Fruit fly (Drosophila melanogaster) whole organism, wandering third instar larva: ENCODE results near the gene TpnC25D.

Experiments
- Abd-B ChIP-seq: fragments of >200 bp; optimal IDR thresholded peaks from 2 replicates; lab custom pipeline; 2017; ENCODE audit warnings: missing biosample characterization, missing genetic modification characterization
- CG9705 ChIP-seq: fragments of 200-800 bp; sonication (Bioruptor generic); optimal IDR thresholded peaks from 2 replicates; lab custom pipeline; 2018; ENCODE audit warnings: missing biosample characterization, mild to moderate bottlenecking, missing genetic modification characterization
- CrebA ChIP-seq: fragments of 200-800 bp; sonication (Bioruptor generic); optimal IDR thresholded peaks from 2 replicates; lab custom pipeline; 2016; ENCODE audit warnings: missing biosample characterization, mild to moderate bottlenecking, missing genetic modification characterization, borderline replicate concordance
- Dfd ChIP-seq: fragments of >200 bp; optimal IDR thresholded peaks from 2 replicates; lab custom pipeline; 2017; ENCODE audit warnings: missing biosample characterization, missing genetic modification characterization
- Dif ChIP-seq: fragments of 200-275, 200-300 bp; sonication (Bioruptor generic); optimal IDR thresholded peaks from 2 replicates; lab custom pipeline; 2018; ENCODE audit warnings: missing biosample characterization, missing genetic modification characterization; ENCODE audit not compliant: partially characterized antibody
- GATAd ChIP-seq: sonication (Bioruptor generic); optimal IDR thresholded peaks from 2 replicates; lab custom pipeline; 2016; ENCODE audit warnings: missing biosample characterization, missing genetic modification characterization
- HLH106 ChIP-seq: fragments of 200-800 bp; optimal IDR thresholded peaks from 3 replicates; lab custom pipeline; 2019; ENCODE audit warnings: missing biosample characterization, mild to moderate bottlenecking, missing genetic modification characterization, moderate library complexity
- Hnf4 ChIP-seq: fragments of 200-800 bp; sonication (Bioruptor generic); optimal IDR thresholded peaks from 2 replicates; lab custom pipeline; 2016; ENCODE audit warnings: missing biosample characterization, mild to moderate bottlenecking, missing genetic modification characterization
- Hr78 ChIP-seq: fragments of >200 bp; optimal IDR thresholded peaks from 2 replicates; lab custom pipeline; 2017; ENCODE audit warnings: missing biosample characterization, missing genetic modification characterization
- Hr83 ChIP-seq: fragments of 200-300 bp; sonication (Bioruptor generic); optimal IDR thresholded peaks from 2 replicates; lab custom pipeline; 2016; ENCODE audit warnings: missing biosample characterization, mild to moderate bottlenecking, missing genetic modification characterization, moderate library complexity; ENCODE audit not compliant: poor library complexity, severe bottlenecking
- Jra ChIP-seq: sonication (Bioruptor generic); optimal IDR thresholded peaks from 2 replicates; lab custom pipeline; 2016; ENCODE audit warnings: missing biosample characterization, missing genetic modification characterization
- Mio ChIP-seq: sonication (Bioruptor generic); optimal IDR thresholded peaks from 2 replicates; lab custom pipeline; 2016; ENCODE audit warnings: missing biosample characterization, missing genetic modification characterization
- Myc ChIP-seq: fragments of >200 bp; optimal IDR thresholded peaks from 2 replicates; lab custom pipeline; 2017
- N ChIP-seq: fragments of >200 bp; optimal IDR thresholded peaks from 2 replicates; lab custom pipeline; 2018; ENCODE audit warnings: missing biosample characterization, missing external identifiers, missing genetic modification characterization
- Rel ChIP-seq, 2 experiments: fragments of 200-800 bp; sonication (Bioruptor generic) in 1 of 2; optimal IDR thresholded peaks; 2 replicates in 1 of 2; 3 replicates in 1 of 2; lab custom pipeline; 2016 to 2019; ENCODE audit warnings: mild to moderate bottlenecking in 2 of 2, missing biosample characterization in 2 of 2, missing genetic modification characterization in 2 of 2, moderate library complexity in 1 of 2
- Vsx2 ChIP-seq: fragments of 200-300, 225-300 bp; sonication (Bioruptor generic); optimal IDR thresholded peaks from 2 replicates; lab custom pipeline; 2018; ENCODE audit warnings: missing biosample characterization, missing genetic modification characterization; ENCODE audit not compliant: partially characterized antibody
- br ChIP-seq: fragments of 200-800 bp; sonication (Bioruptor generic); optimal IDR thresholded peaks from 2 replicates; lab custom pipeline; 2016; ENCODE audit warnings: missing biosample characterization, missing genetic modification characterization
- brk ChIP-seq: fragments of 200-800 bp; sonication (Bioruptor generic); optimal IDR thresholded peaks from 2 replicates; lab custom pipeline; 2016; ENCODE audit warnings: missing biosample characterization, mild to moderate bottlenecking, missing genetic modification characterization
- dmrt93B ChIP-seq: fragments of 200-800 bp; sonication (Bioruptor generic); optimal IDR thresholded peaks from 2 replicates; lab custom pipeline; 2018; ENCODE audit warnings: missing biosample characterization, mild to moderate bottlenecking, missing genetic modification characterization
- dsf ChIP-seq: sonication (Bioruptor generic); optimal IDR thresholded peaks from 2 replicates; lab custom pipeline; 2016; ENCODE audit warnings: missing biosample characterization, missing genetic modification characterization, borderline replicate concordance
- foxo ChIP-seq, 2 experiments: fragments of 200-800 bp; sonication (Bioruptor generic); optimal IDR thresholded peaks; 2 replicates in 1 of 2; 3 replicates in 1 of 2; lab custom pipeline; 2016 to 2017; ENCODE audit warnings: missing biosample characterization in 2 of 2, missing genetic modification characterization in 2 of 2
- h ChIP-seq: fragments of 200-800 bp; sonication (Bioruptor generic); optimal IDR thresholded peaks from 3 replicates; lab custom pipeline; 2016; ENCODE audit warnings: missing biosample characterization, mild to moderate bottlenecking, missing genetic modification characterization
- jim ChIP-seq: fragments of 175-275, 200-325 bp; sonication (Bioruptor generic); optimal IDR thresholded peaks from 2 replicates; lab custom pipeline; 2016; ENCODE audit warnings: missing biosample characterization, mild to moderate bottlenecking, missing genetic modification characterization
- lola ChIP-seq: fragments of >200 bp; optimal IDR thresholded peaks from 2 replicates; lab custom pipeline; 2017; ENCODE audit warnings: missing biosample characterization, missing genetic modification characterization
- psq ChIP-seq: fragments of 200-800 bp; sonication (Bioruptor generic); optimal IDR thresholded peaks from 3 replicates; lab custom pipeline; 2017; ENCODE audit warnings: missing biosample characterization, mild to moderate bottlenecking, missing genetic modification characterization, moderate library complexity
- rgr ChIP-seq: fragments of 200-800 bp; sonication (Bioruptor generic); optimal IDR thresholded peaks from 3 replicates; lab custom pipeline; 2016; ENCODE audit warnings: missing biosample characterization, mild to moderate bottlenecking, missing genetic modification characterization
- sv ChIP-seq: fragments of 200-800 bp; sonication (Bioruptor generic); optimal IDR thresholded peaks from 3 replicates; lab custom pipeline; 2016; ENCODE audit warnings: missing biosample characterization, missing genetic modification characterization
- usp ChIP-seq: fragments of >200 bp; optimal IDR thresholded peaks from 2 replicates; lab custom pipeline; 2017; ENCODE audit warnings: missing biosample characterization, missing genetic modification characterization
- woc ChIP-seq: sonication (Bioruptor generic); optimal IDR thresholded peaks from 2 replicates; lab custom pipeline; 2016; ENCODE audit warnings: missing biosample characterization, mild to moderate bottlenecking, missing genetic modification characterization

Gene TpnC25D

DNA sequence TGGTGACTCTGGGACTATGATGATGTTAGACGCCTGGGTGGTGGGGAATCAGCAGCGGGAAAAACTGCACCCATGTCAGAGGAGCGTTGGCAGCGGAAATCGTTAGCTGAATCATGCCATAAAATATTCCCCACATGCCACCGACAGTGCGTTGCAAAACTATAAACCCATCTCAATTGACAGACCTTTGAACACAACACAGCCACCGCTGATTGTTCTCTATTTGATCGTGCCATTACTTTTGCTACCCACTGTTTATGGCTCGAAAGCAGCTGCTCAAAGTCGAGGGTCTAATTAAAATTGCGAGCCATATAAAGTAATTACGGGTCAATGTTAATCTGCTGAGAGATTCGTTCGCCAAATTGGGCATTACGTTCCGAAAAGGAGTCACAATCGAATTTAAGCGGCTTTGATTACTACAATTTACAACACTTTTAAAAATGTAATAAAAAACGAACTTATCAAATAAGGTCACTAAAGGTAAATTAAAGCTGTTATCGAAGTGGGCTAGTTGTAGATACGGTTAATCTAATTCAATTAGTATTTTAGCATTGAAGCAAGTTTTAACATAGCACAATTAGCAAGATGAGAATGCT, 8.3 kb downstream of the TpnC25D start:
- TF ChIP-seq Abd-B (GFP tag; lab: Kevin White, UChicago) (no peak), sv (GFP tag; lab: Kevin White, UChicago) (no peak), h (no peak), br (GFP tag; lab: Kevin White, UChicago) (no peak), usp (GFP tag; lab: Kevin White, UChicago) (no peak), GATAd (no peak), Rel (GFP tag; optimal IDR thresholded peaks at IDR 0.05; lab: Kevin White, UChicago) (no peak), Rel (tag; optimal IDR thresholded peaks at IDR 0.05; lab: Kevin White, UChicago) (no peak), Myc (lab: Kevin White, UChicago) (no peak), dsf (GFP tag; lab: Kevin White, UChicago) (no peak), Mio (GFP tag; lab: Kevin White, UChicago) (no peak), CrebA (GFP tag; lab: Kevin White, UChicago) (no peak), HLH106 (no peak), psq (GFP tag; lab: Kevin White, UChicago) (no peak), lola (no peak), CG9705 (GFP tag; lab: Kevin White, UChicago) (no peak)
- TF ChIP-seq, all 38 proteins: peak for 0

DNA sequence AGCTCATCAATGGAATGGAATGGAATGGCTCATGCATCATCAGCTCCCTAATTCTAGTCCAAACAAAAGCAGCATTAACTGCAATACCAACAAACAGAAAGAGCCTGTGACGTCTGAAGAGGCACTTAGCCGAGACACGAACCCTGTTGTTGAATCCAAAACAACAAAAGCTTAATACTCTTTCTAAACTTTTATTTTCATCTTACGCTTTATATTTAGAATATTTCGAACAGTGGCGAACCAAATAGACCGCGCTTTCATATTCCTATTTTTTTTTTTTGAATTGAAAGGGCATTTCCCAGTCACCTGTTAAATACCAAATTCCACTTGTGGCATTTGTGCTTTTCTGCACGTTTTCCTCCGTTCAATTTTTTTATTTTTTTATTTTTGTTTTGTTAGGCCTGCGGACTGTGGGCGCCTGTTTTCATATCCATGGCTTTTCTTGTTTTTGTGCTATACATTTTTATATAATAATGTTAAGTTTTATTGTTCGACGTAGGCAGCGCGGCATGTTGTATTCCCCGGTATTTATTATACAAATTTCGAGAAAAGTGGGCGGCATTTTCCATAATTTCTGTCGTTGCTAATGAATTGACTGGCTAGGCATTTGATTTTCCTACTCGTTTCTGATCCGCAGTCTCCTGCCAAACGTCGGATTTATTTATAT, 9.2 kb downstream of the TpnC25D start:
- no peak for TF ChIP-seq Mio (GFP tag; lab: Kevin White, UChicago)
- no peak for TF ChIP-seq N (GFP tag; lab: Kevin White, UChicago)
- TF ChIP-seq jim (GFP tag; lab: Kevin White, UChicago), result no peak
- no peak for TF ChIP-seq Abd-B (GFP tag; lab: Kevin White, UChicago)
- no peak for TF ChIP-seq brk (GFP tag; lab: Kevin White, UChicago)
- TF ChIP-seq woc (GFP tag; lab: Kevin White, UChicago), result peak; percentile 27
- no peak for TF ChIP-seq Dif
- TF ChIP-seq psq (GFP tag; lab: Kevin White, UChicago), result no peak
- TF ChIP-seq foxo (GFP tag; optimal IDR thresholded peaks at IDR 0.05; lab: Kevin White, UChicago), result peak in 1 of 2 experiments; percentile 39
- peak; percentile 12 for TF ChIP-seq rgr (GFP tag; lab: Kevin White, UChicago)
- peak; percentile 3 for TF ChIP-seq sv (GFP tag; lab: Kevin White, UChicago)
- TF ChIP-seq Hnf4 (GFP tag; lab: Kevin White, UChicago), result no peak
- no peak for TF ChIP-seq Vsx2 (GFP tag; lab: Kevin White, UChicago)
- no peak for TF ChIP-seq HLH106

- TF ChIP-seq dsf (GFP tag; lab: Kevin White, UChicago), result no peak
- TF ChIP-seq Vsx2 (GFP tag; lab: Kevin White, UChicago), result no peak
- no peak for TF ChIP-seq dmrt93B
- TF ChIP-seq Rel (GFP tag; optimal IDR thresholded peaks at IDR 0.05; lab: Kevin White, UChicago), result no peak
- TF ChIP-seq Rel (tag; optimal IDR thresholded peaks at IDR 0.05; lab: Kevin White, UChicago), result no peak
- TF ChIP-seq Hr83 (GFP tag; lab: Kevin White, UChicago), result no peak
- TF ChIP-seq jim (GFP tag; lab: Kevin White, UChicago), result no peak
- no peak for TF ChIP-seq Myc (lab: Kevin White, UChicago)
- TF ChIP-seq Jra (GFP tag; lab: Kevin White, UChicago), result no peak
- no peak for TF ChIP-seq CG9705 (GFP tag; lab: Kevin White, UChicago)
- no peak for TF ChIP-seq brk (GFP tag; lab: Kevin White, UChicago)
- TF ChIP-seq Abd-B (GFP tag; lab: Kevin White, UChicago), result no peak
- TF ChIP-seq rgr (GFP tag; lab: Kevin White, UChicago), result no peak
- TF ChIP-seq woc (GFP tag; lab: Kevin White, UChicago), result no peak
- TF ChIP-seq Hr78 (GFP tag; lab: Kevin White, UChicago), result no peak
- no peak for TF ChIP-seq psq (GFP tag; lab: Kevin White, UChicago)
- TF ChIP-seq Dfd (GFP tag; lab: Kevin White, UChicago), result no peak
- TF ChIP-seq HLH106, result no peak
Measured at dm6 chr2L:5226891-5227554, 10.5 kb downstream of the TpnC25D start.

DNA sequence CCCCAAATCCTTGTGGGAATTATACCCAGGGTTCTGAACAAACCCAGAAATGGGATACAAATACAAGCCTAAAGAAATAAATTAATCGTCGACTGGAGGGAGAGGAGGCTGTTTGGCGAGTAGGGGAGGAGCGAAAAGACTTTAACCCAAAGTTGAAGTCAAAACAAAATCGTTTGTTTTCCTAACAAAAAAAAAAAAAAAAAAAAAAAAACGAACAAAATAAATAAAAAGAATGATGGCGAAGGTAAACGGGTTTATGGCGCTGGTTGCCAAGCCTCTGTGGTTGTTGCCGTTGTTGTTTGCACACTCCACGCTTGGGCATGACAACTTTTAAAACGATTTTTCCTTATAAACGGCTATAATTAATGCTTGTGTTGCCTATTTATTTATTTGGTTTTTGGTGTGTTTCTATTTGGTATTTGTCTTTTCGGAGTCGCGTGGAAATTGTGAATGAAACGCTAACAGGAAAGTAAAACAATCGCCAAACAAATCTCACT, 12.1 kb downstream of the TpnC25D start:
- no peak for TF ChIP-seq CG9705 (GFP tag; lab: Kevin White, UChicago)
- TF ChIP-seq N (GFP tag; lab: Kevin White, UChicago), result no peak
- no peak for TF ChIP-seq Hr83 (GFP tag; lab: Kevin White, UChicago)
